Worm (Caenorhabditis elegans): Measurements from ENCODE around the gene C18D11.9.

- TF ChIP-seq ces-1 (GFP tag; optimal IDR thresholded peaks at IDR 0.05) (no peak), pha-4 (tag; optimal IDR thresholded peaks at IDR 0.05) (no peak), elt-3 (tag; optimal IDR thresholded peaks at IDR 0.05) (no peak), snpc-4 (tag; optimal IDR thresholded peaks at IDR 0.05) (no peak), nhr-237 (tag; optimal IDR thresholded peaks at IDR 0.05) (no peak), ztf-11 (tag; optimal IDR thresholded peaks at IDR 0.05) (no peak), nhr-76 (tag; optimal IDR thresholded peaks at IDR 0.05) (no peak), tbx-8 (GFP tag; optimal IDR thresholded peaks at IDR 0.05) (no peak), unc-62 (GFP tag; optimal IDR thresholded peaks at IDR 0.05) (no peak)
Observed at ce11 chrIII:11836054-11836453, 27.1 kb downstream of the C18D11.9 start.

Measured in whole organism, mixed stage, embryonic.